Worm (Caenorhabditis elegans) whole organism, late embryonic: ENCODE measurements around the gene F22B3.7.
"Not testable (repeated sequence)": the region's sequence is repeated elsewhere in the genome, so short reads cannot be mapped to it uniquely, and the experiment has no call there.

ENCODE experiments used
- C08G9.2 ChIP-seq: sonication (generic microtip); optimal IDR thresholded peaks from 2 replicates; lab custom pipeline; 2016; ENCODE audit warnings: mild to moderate bottlenecking, missing genetic modification characterization, moderate library complexity, missing compliant biosample characterization
- C38D4.7 ChIP-seq: fragments of 200-800 bp; sonication (Bioruptor generic); optimal IDR thresholded peaks from 2 replicates; lab custom pipeline; 2018; ENCODE audit warnings: mild to moderate bottlenecking, missing genetic modification characterization, moderate library complexity, missing compliant biosample characterization
- K09A11.1 ChIP-seq: sonication (generic microtip); optimal IDR thresholded peaks from 2 replicates; lab custom pipeline; 2017; ENCODE audit warnings: antibody characterized with exemption, mild to moderate bottlenecking, missing genetic modification characterization, missing compliant biosample characterization; ENCODE audit not compliant: insufficient read depth
- Y22D7AL.16 ChIP-seq: sonication (generic microtip); optimal IDR thresholded peaks from 2 replicates; lab custom pipeline; 2016; ENCODE audit warnings: missing genetic modification characterization, missing compliant biosample characterization
- ahr-1 ChIP-seq: sonication (generic microtip); optimal IDR thresholded peaks from 2 replicates; lab custom pipeline; 2016; ENCODE audit warnings: missing genetic modification characterization, missing compliant biosample characterization
- ama-1 ChIP-seq: fragments of 150-350 bp; optimal IDR thresholded peaks from 2 replicates; lab custom pipeline; 2014
- ceh-2 ChIP-seq: sonication (generic microtip); optimal IDR thresholded peaks from 2 replicates; lab custom pipeline; 2016; ENCODE audit warnings: missing genotype, missing genetic modification characterization, missing compliant biosample characterization
- ceh-22 ChIP-seq: sonication (generic microtip); optimal IDR thresholded peaks from 2 replicates; lab custom pipeline; 2017; ENCODE audit warnings: missing biosample characterization, missing genetic modification characterization
- ceh-31 ChIP-seq: sonication (generic microtip); optimal IDR thresholded peaks from 2 replicates; lab custom pipeline; 2016; ENCODE audit warnings: missing genetic modification characterization, missing compliant biosample characterization
- ceh-34 ChIP-seq: sonication (generic microtip); optimal IDR thresholded peaks from 2 replicates; lab custom pipeline; 2016; ENCODE audit warnings: mild to moderate bottlenecking, missing genetic modification characterization, missing compliant biosample characterization
- ceh-45 ChIP-seq: fragments of 200-800 bp; sonication (Bioruptor generic); IDR thresholded peaks from 2 replicates; pipeline ENCODE4 v1.3.6; 2022; ENCODE audit warnings: missing genetic modification reagents, missing genetic modification characterization, missing compliant biosample characterization
- ceh-48 ChIP-seq: sonication (generic microtip); optimal IDR thresholded peaks from 2 replicates; lab custom pipeline; 2016; ENCODE audit warnings: missing genetic modification characterization, inconsistent platforms, missing compliant biosample characterization
- ceh-6 ChIP-seq: fragments of 200-800 bp; sonication (Bioruptor generic); optimal IDR thresholded peaks from 2 replicates; lab custom pipeline; 2018; ENCODE audit warnings: mild to moderate bottlenecking, missing genetic modification characterization, missing compliant biosample characterization
- che-1 ChIP-seq: sonication (generic microtip); optimal IDR thresholded peaks from 2 replicates; lab custom pipeline; 2016; ENCODE audit warnings: mild to moderate bottlenecking, missing genetic modification characterization, missing compliant biosample characterization
- dve-1 ChIP-seq: sonication (generic microtip); optimal IDR thresholded peaks from 2 replicates; lab custom pipeline; 2017; ENCODE audit warnings: antibody characterized with exemption, mild to moderate bottlenecking, missing genetic modification characterization, missing compliant biosample characterization
- ets-4 ChIP-seq: sonication (generic microtip); optimal IDR thresholded peaks from 2 replicates; lab custom pipeline; 2016; ENCODE audit warnings: missing genetic modification characterization, missing compliant biosample characterization
- fkh-10 ChIP-seq: fragments of 150-350 bp; optimal IDR thresholded peaks from 2 replicates; lab custom pipeline; 2014; ENCODE audit warnings: missing biosample characterization, missing genetic modification reagents, missing genetic modification characterization
- gmeb-2 ChIP-seq: sonication (generic microtip); optimal IDR thresholded peaks from 2 replicates; lab custom pipeline; 2016; ENCODE audit warnings: missing genetic modification characterization, inconsistent platforms, missing compliant biosample characterization
- hlh-8 ChIP-seq: sonication (generic microtip); optimal IDR thresholded peaks from 2 replicates; lab custom pipeline; 2016; ENCODE audit warnings: missing genotype, missing genetic modification characterization, missing compliant biosample characterization
- lim-6 ChIP-seq: sonication (generic microtip); optimal IDR thresholded peaks from 2 replicates; lab custom pipeline; 2016; ENCODE audit warnings: missing genetic modification characterization, missing compliant biosample characterization
- mec-3 ChIP-seq: sonication (generic microtip); optimal IDR thresholded peaks from 2 replicates; lab custom pipeline; 2016; ENCODE audit warnings: borderline replicate concordance, missing genetic modification characterization, missing compliant biosample characterization
- nhr-11 ChIP-seq: fragments of 150-350 bp; optimal IDR thresholded peaks from 2 replicates; lab custom pipeline; 2014; ENCODE audit warnings: missing biosample characterization, missing genetic modification characterization
- npax-4 ChIP-seq: sonication (generic microtip); optimal IDR thresholded peaks from 2 replicates; lab custom pipeline; 2016; ENCODE audit warnings: missing genetic modification characterization, missing compliant biosample characterization
- odd-2 ChIP-seq: sonication (generic microtip); optimal IDR thresholded peaks from 2 replicates; lab custom pipeline; 2017; ENCODE audit warnings: antibody characterized with exemption, mild to moderate bottlenecking, missing genetic modification characterization, missing compliant biosample characterization
- pat-9 ChIP-seq: fragments of 200-800 bp; sonication (Bioruptor generic); optimal IDR thresholded peaks from 2 replicates; lab custom pipeline; 2018; ENCODE audit warnings: mild to moderate bottlenecking, missing genetic modification characterization, moderate library complexity, missing compliant biosample characterization
- pax-1 ChIP-seq: fragments of 150-350 bp; optimal IDR thresholded peaks from 2 replicates; lab custom pipeline; 2014; ENCODE audit warnings: missing biosample characterization, missing genetic modification characterization
- pha-4 ChIP-seq: fragments of 150-350 bp; optimal IDR thresholded peaks from 2 replicates; lab custom pipeline; 2018; ENCODE audit warnings: missing biosample characterization, missing genetic modification reagents, missing genetic modification characterization
- ref-2 ChIP-seq: sonication (generic microtip); optimal IDR thresholded peaks from 2 replicates; lab custom pipeline; 2016; ENCODE audit warnings: missing genetic modification characterization, missing compliant biosample characterization
- sox-2 ChIP-seq: fragments of 200-800 bp; sonication (Bioruptor generic); IDR thresholded peaks from 2 replicates; pipeline ENCODE4 v1.3.6; 2022; ENCODE audit warnings: missing genetic modification reagents, missing genetic modification characterization, missing compliant biosample characterization
- sox-4 ChIP-seq: sonication (generic microtip); optimal IDR thresholded peaks from 2 replicates; lab custom pipeline; 2017; ENCODE audit warnings: mild to moderate bottlenecking, missing genetic modification characterization, inconsistent platforms, missing compliant biosample characterization
- syd-9 ChIP-seq: sonication (generic microtip); optimal IDR thresholded peaks from 2 replicates; lab custom pipeline; 2016; ENCODE audit warnings: mild to moderate bottlenecking, missing genetic modification characterization, moderate library complexity, missing compliant biosample characterization
- unc-55 ChIP-seq: sonication (generic microtip); optimal IDR thresholded peaks from 2 replicates; lab custom pipeline; 2017; ENCODE audit warnings: missing biosample characterization, missing genetic modification reagents, missing genetic modification characterization

Gene F22B3.7

DNA sequence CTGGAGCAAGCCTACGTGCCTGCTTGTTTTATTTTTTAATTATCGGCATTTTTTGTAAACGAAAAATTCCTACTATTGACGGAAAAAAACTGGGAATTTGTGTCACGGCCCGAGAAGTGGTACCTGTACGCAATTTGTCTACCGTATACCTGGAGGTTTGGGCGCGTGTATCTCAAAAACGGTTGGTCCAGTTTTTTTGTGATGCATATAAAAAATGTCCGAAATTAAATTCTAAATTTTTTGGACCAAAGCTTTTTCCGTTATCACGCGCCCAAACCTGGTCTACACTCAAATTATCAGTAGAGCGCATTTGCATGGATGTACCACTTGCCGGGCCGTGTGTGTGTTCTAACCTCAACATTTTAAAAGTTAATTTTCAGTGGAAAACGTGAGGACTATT is 4.9 kb downstream of the F22B3.7 start, which contains the start of gene F22B3.5:
Gene F22B3.5, minus strand, starts transcription at position 101 of the 400 bp plus-strand sequence.
- not testable (repeated sequence) for TF ChIP-seq ceh-6 (GFP tag; lab: Kevin White, UChicago); sox-4 (tag; lab: Kevin White, UChicago); odd-2

DNA sequence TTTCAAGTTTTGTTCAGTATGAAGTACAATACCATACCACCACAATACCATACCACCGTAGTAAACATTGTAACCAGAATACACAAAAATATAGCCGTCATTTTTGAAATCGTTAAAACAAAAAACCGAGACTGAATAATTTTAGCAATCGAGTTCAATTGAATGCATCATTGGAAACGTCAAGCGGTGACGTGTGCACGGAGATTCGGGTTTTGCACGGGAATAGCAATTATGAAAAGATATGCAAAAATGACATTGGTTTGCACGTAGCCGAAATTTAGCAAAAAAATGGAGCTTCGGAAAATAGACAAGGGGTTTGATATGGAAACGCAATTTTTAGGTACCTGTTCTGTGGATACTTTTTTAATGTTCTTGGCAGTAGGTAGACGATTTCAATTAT is 6.7 kb downstream of the F22B3.7 start, which contains the start of gene F22B3.10:
Gene F22B3.10, minus strand, starts transcription at position 101 of the 400 bp plus-strand sequence.
- TF ChIP-seq pax-1, result no peak

DNA sequence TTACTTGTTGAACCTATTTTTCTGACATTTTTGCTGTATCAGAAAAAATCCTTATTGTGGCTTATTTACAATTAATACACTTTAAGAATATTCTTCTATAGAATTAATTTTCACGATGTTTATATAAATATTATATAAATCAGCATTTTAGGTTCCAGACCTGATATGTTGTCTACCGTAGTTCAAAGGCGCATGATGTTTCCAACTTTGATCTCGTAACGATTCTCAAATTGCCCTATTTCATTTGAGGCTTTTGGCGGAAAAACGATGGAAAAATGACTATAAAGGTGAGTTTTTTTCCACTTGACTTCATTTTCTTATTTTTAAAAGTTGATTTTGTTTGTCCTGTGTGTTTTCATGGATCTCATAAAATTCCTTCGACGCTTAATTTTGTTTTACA is 11.5 kb downstream of the F22B3.7 start, which contains the start of gene gfat-2:
Gene gfat-2, plus strand, starts transcription at position 145 of the 400 bp plus-strand sequence.
- TF ChIP-seq fkh-10, result no peak
- TF ChIP-seq hlh-8 (tag; lab: Kevin White, UChicago), result no peak
- no peak for TF ChIP-seq pat-9 (tag; lab: Kevin White, UChicago)
- no peak for TF ChIP-seq ahr-1 (tag; lab: Kevin White, UChicago)
- no peak for TF ChIP-seq ceh-6 (GFP tag; lab: Kevin White, UChicago)
- no peak for TF ChIP-seq ref-2 (tag; lab: Kevin White, UChicago)
- TF ChIP-seq syd-9 (tag; lab: Kevin White, UChicago), result no peak
- TF ChIP-seq unc-55 (GFP tag; lab: Kevin White, UChicago), result no peak
- TF ChIP-seq ceh-45 (GFP tag; lab: Robert Waterston, UW), result no peak
- no peak for TF ChIP-seq gmeb-2 (tag; lab: Kevin White, UChicago)
- TF ChIP-seq ets-4 (tag; lab: Kevin White, UChicago), result no peak
- no peak for TF ChIP-seq ceh-48 (tag; lab: Kevin White, UChicago)
- no peak for TF ChIP-seq ama-1 (lab: Kevin White, UChicago)
- no peak for TF ChIP-seq lim-6
- TF ChIP-seq dve-1 (tag; lab: Kevin White, UChicago), result no peak

DNA sequence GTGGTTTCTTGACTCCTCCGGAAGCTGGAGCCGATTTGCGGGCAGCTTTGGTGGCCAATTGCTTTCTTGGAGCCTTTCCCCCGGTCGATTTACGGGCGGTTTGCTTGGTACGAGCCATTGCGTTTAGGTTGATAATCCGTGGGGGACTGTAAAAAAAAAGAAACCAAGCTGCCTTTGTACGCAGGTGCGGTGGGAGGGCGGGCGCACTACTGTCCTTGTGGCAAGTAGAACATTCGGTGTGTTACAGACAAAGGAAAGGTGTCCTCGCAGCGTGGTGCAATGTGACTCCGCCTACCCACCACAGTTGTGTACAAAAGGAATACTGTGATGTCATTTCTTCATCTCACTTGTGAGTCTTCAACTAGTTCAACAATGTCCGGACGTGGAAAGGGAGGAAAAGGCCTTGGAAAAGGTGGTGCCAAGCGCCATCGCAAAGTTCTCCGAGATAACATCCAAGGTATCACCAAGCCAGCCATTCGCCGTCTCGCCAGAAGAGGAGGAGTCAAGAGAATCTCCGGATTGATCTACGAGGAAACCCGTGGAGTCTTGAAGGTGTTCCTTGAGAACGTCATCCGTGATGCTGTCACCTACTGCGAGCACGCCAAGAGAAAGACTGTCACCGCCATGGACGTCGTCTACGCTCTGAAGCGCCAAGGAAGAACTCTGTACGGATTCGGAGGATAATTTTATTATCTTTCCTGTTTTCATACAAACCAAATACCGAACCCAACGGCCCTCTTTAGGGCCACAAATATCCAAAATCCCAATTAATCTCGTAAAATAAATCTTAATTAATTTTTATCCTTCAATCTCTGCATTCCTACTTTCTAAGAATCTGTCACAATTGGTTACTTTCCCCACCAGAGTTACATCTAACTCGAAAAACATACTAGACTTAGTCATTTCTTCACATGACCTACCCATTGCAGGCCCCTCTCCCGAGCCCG is 14.6 kb downstream of the F22B3.7 start, which contains the start of the genes his-63 and his-64:
Gene his-63, minus strand, starts transcription at position 118 of the 947 bp plus-strand sequence.
Gene his-64, plus strand, starts transcription at position 373 of the 947 bp plus-strand sequence.
- TF ChIP-seq sox-2 (GFP tag; lab: Robert Waterston, UW) (peak; percentile 36), ref-2 (tag; lab: Kevin White, UChicago) (peak; percentile 3)

DNA sequence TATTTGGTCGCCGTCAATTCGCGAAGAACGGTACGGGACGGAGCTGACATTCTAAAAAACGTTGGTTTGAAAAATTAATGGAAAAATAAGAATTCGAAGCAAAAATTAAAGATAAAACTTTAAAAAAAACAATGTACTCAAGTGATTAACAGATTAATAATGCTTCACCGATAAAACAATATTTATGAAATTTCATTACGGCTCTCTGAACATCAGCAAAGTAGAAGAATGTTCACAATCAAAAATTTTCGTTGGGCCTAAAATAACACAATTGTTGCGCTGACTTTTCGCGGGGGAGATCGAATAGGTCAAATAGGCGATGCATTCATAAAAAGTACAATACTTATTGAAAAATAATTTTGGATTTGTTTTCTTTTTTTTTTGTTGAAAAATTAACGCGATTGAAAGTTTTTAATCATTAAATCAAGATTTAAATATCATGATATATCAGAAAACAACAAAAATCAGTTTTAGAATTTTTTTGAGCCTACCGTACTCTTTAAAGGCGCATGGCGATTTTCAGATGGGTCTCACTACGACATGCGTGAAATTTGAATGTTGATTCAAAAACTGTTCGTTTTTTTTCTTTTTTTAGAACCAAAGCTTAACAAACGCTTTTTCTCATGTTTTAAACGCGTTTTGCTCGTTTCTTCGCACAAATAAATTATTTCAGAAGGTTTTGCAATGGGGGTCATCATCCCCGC is 18.2 kb downstream of the F22B3.7 start, which contains the start of the genes memi-3 and cyp-31A2:
Gene memi-3, minus strand, starts transcription at position 51 of the 704 bp plus-strand sequence.
Gene cyp-31A2, plus strand, starts transcription at position 674 of the 704 bp plus-strand sequence.
- TF ChIP-seq ceh-6 (GFP tag; lab: Kevin White, UChicago) (no peak), nhr-11 (tag; lab: Kevin White, UChicago) (no peak), fkh-10 (no peak), ceh-22 (tag; lab: Kevin White, UChicago) (no peak), ceh-31 (tag; lab: Kevin White, UChicago) (no peak), C38D4.7 (GFP tag; lab: Kevin White, UChicago) (no peak)

DNA sequence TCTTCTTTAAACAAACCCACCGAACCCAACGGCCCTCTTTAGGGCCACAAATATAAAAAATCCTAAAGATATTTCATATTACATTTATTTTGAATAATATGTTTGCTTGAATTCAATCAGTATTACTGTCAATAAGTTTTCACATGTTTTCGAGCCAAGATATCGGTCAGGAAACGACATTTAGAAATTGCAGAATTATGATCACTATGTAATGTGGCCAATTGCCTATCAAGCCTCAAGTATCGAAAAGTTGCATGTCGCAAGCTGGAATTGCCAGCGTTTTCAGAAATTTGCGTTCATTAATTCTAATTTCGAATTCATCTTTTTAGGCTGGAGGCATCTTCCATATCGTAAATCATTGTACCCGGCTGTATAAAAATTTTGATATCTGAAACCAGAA is 20.1 kb downstream of the F22B3.7 start:
- TF ChIP-seq C08G9.2 (tag; lab: Kevin White, UChicago) (no peak), mec-3 (tag; lab: Kevin White, UChicago) (no peak), che-1 (tag; lab: Kevin White, UChicago) (no peak), K09A11.1 (no peak), Y22D7AL.16 (tag; lab: Kevin White, UChicago) (no peak), ceh-2 (tag; lab: Kevin White, UChicago) (no peak), C38D4.7 (GFP tag; lab: Kevin White, UChicago) (no peak), ceh-34 (tag; lab: Kevin White, UChicago) (no peak), pha-4 (tag; lab: Kevin White, UChicago) (no peak), npax-4 (tag; lab: Kevin White, UChicago) (no peak), ceh-6 (GFP tag; lab: Kevin White, UChicago) (no peak), odd-2 (no peak), ceh-48 (tag; lab: Kevin White, UChicago) (no peak), nhr-11 (tag; lab: Kevin White, UChicago) (no peak)
